Worm (Caenorhabditis elegans) whole organism, late embryonic: ENCODE data around the gene C33D9.3.
"Not testable (repeated sequence)": the region's sequence is repeated elsewhere in the genome, so short reads cannot be mapped to it uniquely, and the experiment has no call there.

Source experiments
- C38D4.7 ChIP-seq: fragments of 200-800 bp; sonication (Bioruptor generic); optimal IDR thresholded peaks from 2 replicates; lab custom pipeline; 2018; ENCODE audit warnings: mild to moderate bottlenecking, missing genetic modification characterization, moderate library complexity, missing compliant biosample characterization
- ceh-6 ChIP-seq: fragments of 200-800 bp; sonication (Bioruptor generic); optimal IDR thresholded peaks from 2 replicates; lab custom pipeline; 2018; ENCODE audit warnings: mild to moderate bottlenecking, missing genetic modification characterization, missing compliant biosample characterization
- eyg-1 ChIP-seq: sonication (generic microtip); optimal IDR thresholded peaks from 2 replicates; lab custom pipeline; 2016; ENCODE audit warnings: missing genotype, missing genetic modification characterization, missing compliant biosample characterization
- mec-3 ChIP-seq: sonication (generic microtip); optimal IDR thresholded peaks from 2 replicates; lab custom pipeline; 2016; ENCODE audit warnings: borderline replicate concordance, missing genetic modification characterization, missing compliant biosample characterization
- pqm-1 ChIP-seq: sonication (generic microtip); optimal IDR thresholded peaks from 2 replicates; lab custom pipeline; 2016; ENCODE audit warnings: missing genetic modification characterization, missing compliant biosample characterization
- syd-9 ChIP-seq: sonication (generic microtip); optimal IDR thresholded peaks from 2 replicates; lab custom pipeline; 2016; ENCODE audit warnings: mild to moderate bottlenecking, missing genetic modification characterization, moderate library complexity, missing compliant biosample characterization
- unc-55 ChIP-seq: sonication (generic microtip); optimal IDR thresholded peaks from 2 replicates; lab custom pipeline; 2017; ENCODE audit warnings: missing biosample characterization, missing genetic modification reagents, missing genetic modification characterization
- unc-86 ChIP-seq: sonication (generic microtip); optimal IDR thresholded peaks from 2 replicates; lab custom pipeline; 2016; ENCODE audit warnings: missing genetic modification characterization, missing compliant biosample characterization

DNA sequence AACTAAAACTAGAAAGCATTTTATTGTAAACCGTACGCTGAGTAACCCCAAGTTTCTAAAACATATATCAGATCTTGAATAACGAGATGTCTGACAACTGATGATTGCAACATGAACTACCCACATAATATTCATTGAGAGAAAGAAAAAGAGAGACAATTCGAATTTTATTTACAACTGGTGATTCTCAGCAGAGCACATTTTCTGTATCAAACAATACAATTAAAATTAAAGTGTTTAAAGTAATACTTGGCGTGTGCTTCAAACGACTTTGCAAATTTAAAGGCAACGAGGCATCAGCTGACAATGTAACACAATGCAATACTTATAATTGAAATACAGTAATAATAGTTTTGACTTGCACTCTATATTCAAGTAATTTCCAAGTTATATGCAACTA, 4.7 kb downstream of the C33D9.3 start, which contains the start of gene C33D9.10:
- not testable (repeated sequence) for TF ChIP-seq unc-86; syd-9; unc-55 (GFP tag; lab: Kevin White, UChicago); eyg-1 (tag; lab: Kevin White, UChicago); ceh-6 (GFP tag; lab: Kevin White, UChicago); C38D4.7 (GFP tag; lab: Kevin White, UChicago); mec-3 (tag; lab: Kevin White, UChicago); pqm-1
